Worm (Caenorhabditis elegans) whole organism, L4 larva: ENCODE measurements around the gene mtp-18.

ENCODE experiments used
- F10B5.3 ChIP-seq: sonication (generic microtip); optimal IDR thresholded peaks from 2 replicates; lab custom pipeline; 2016; ENCODE audit warnings: mild to moderate bottlenecking, missing genetic modification characterization, missing compliant biosample characterization
- attf-4 ChIP-seq: sonication (generic microtip); optimal IDR thresholded peaks from 3 replicates; lab custom pipeline; 2017; ENCODE audit warnings: missing biosample characterization, missing genetic modification characterization
- daf-12 ChIP-seq: fragments of 150-350 bp; optimal IDR thresholded peaks from 2 replicates; lab custom pipeline; 2014; ENCODE audit warnings: missing biosample characterization, missing genetic modification reagents, missing genetic modification characterization
- fkh-10 ChIP-seq: fragments of 150-350 bp; optimal IDR thresholded peaks from 2 replicates; lab custom pipeline; 2014; ENCODE audit warnings: missing biosample characterization, missing genetic modification reagents, missing genetic modification characterization
- mep-1 ChIP-seq: fragments of 150-350 bp; sonication (generic microtip); optimal IDR thresholded peaks from 3 replicates; lab custom pipeline; 2014; ENCODE audit warnings: missing biosample characterization, missing genetic modification characterization
- nhr-10 ChIP-seq: fragments of 150-350 bp; optimal IDR thresholded peaks from 2 replicates; lab custom pipeline; 2014; ENCODE audit warnings: missing biosample characterization, missing genetic modification characterization
- zip-11 ChIP-seq: fragments of 200-800 bp; sonication (Bioruptor generic); IDR thresholded peaks from 2 replicates; pipeline ENCODE4 v1.3.6; 2022; ENCODE audit warnings: missing genetic modification characterization, missing compliant biosample characterization

DNA sequence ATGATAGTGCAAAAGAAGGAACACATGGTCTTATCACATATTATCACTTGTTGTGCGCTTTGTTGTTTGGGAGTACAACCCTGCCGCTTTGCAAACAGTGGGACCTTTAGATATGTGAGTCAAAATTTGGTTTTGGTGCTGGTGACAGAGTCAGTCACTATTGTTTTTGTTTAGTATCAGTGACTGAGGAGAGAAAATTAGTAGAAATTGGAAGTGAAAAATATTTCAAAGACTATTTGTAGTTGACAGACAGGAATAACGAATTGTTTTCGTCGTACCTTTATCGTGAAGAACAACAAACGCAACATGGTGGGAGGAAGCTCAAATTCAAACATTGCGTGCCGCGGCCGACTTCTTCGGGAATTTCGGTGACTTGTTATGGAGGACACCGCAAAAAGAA lies 10.3 kb upstream of the mtp-18 start, which contains the start of gene lrch-1:
- TF ChIP-seq attf-4 (tag; lab: Kevin White, UChicago) (no peak), zip-11 (GFP tag; lab: Robert Waterston, UW) (no peak), F10B5.3 (tag; lab: Kevin White, UChicago) (no peak), nhr-10 (tag; lab: Kevin White, UChicago) (no peak), daf-12 (tag; lab: Kevin White, UChicago) (no peak), fkh-10 (GFP tag; lab: Kevin White, UChicago) (no peak), mep-1 (tag; lab: Kevin White, UChicago) (no peak)
